Fruit fly (Drosophila melanogaster) whole organism, embryonic: ENCODE measurements around the gene trr.

Experiments
- Abd-B ChIP-seq: fragments of 200-800 bp; sonication (Bioruptor generic); optimal IDR thresholded peaks from 2 replicates; lab custom pipeline; 2018; ENCODE audit warnings: missing biosample characterization, mild to moderate bottlenecking, missing genetic modification characterization, moderate library complexity
- CG14965 ChIP-seq: fragments of 200-800 bp; sonication (Bioruptor generic); optimal IDR thresholded peaks from 2 replicates; lab custom pipeline; 2016; ENCODE audit warnings: missing biosample characterization, missing genetic modification characterization, borderline replicate concordance
- CG15696 ChIP-seq: fragments of 200-800 bp; sonication (Bioruptor generic); optimal IDR thresholded peaks from 2 replicates; lab custom pipeline; 2019; ENCODE audit warnings: missing biosample characterization, mild to moderate bottlenecking, missing genetic modification characterization, moderate library complexity
- CG2116 ChIP-seq: fragments of 200-800 bp; sonication (Bioruptor generic); optimal IDR thresholded peaks from 3 replicates; lab custom pipeline; 2018; ENCODE audit warnings: missing biosample characterization, mild to moderate bottlenecking, missing genetic modification characterization
- Drgx ChIP-seq: fragments of 200-800 bp; sonication (Bioruptor generic); IDR thresholded peaks from 2 replicates; pipeline ENCODE4 v1.3.6; 2022; ENCODE audit warnings: missing biosample characterization, missing genetic modification characterization
- MBD-R2 ChIP-seq: fragments of 200-800 bp; sonication (Bioruptor generic); IDR thresholded peaks from 2 replicates; pipeline ENCODE4 v1.3.6; 2022; ENCODE audit warnings: missing biosample characterization, missing genetic modification characterization
- Neu2 ChIP-seq: fragments of 200-800 bp; sonication (Bioruptor generic); optimal IDR thresholded peaks from 3 replicates; lab custom pipeline; 2016; ENCODE audit warnings: missing biosample characterization, missing genetic modification characterization, borderline replicate concordance
- Ravus ChIP-seq: fragments of 200-800 bp; sonication (Bioruptor generic); IDR thresholded peaks from 2 replicates; pipeline ENCODE4 v1.3.6; 2022; ENCODE audit warnings: missing biosample characterization, missing genetic modification characterization

DNA sequence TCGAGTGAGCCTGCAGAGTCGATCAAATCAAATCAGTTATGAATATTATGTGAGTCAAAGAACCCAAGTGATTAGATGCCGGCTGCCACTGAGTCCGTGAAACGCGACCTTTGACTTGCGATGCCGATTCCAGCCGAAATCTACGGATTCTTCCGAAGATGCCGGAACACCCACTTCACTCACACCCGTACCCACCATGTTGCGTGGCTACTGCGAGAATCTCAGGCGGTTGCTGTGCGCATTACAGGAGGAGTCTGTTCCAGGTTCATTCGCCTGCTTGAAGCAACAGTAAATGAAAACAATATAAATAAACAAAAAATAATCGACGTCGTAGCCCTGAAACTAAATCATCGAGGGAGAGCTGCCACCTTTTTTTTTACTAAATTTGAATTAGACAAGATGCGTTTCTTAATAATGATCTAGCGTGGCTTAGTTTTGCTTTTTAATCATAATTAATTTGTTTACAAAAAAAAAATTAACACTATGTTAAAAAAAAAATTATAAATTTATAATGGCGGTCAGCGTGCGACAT lies 11.9 kb upstream of the trr start, which contains the start of gene Ldaf1:
- TF ChIP-seq Drgx (GFP tag; lab: Robert Waterston, UW) (no peak), CG14965 (GFP tag; lab: Kevin White, UChicago) (no peak), CG15696 (tag; lab: Kevin White, UChicago) (no peak), Abd-B (no peak), MBD-R2 (GFP tag; lab: Robert Waterston, UW) (peak; percentile 65), Neu2 (GFP tag; lab: Kevin White, UChicago) (no peak), CG2116 (GFP tag; lab: Kevin White, UChicago) (no peak), Ravus (no peak)
